Worm (Caenorhabditis elegans) whole organism, young adult: Measurements from ENCODE around the gene gpch-1.

ENCODE experiments used
- B0261.1 ChIP-seq: sonication (generic microtip); optimal IDR thresholded peaks from 2 replicates; lab custom pipeline; 2016; ENCODE audit warnings: mild to moderate bottlenecking, missing genetic modification characterization, moderate library complexity, missing compliant biosample characterization
- C06A6.2 ChIP-seq: fragments of 200-800 bp; sonication (Bioruptor generic); conservative IDR thresholded peaks from 2 replicates; pipeline ENCODE4 v1.3.6; 2022; ENCODE audit warnings: missing genetic modification characterization, missing compliant biosample characterization
- C17E4.6 ChIP-seq: fragments of 200-800 bp; sonication (Bioruptor generic); IDR thresholded peaks from 2 replicates; pipeline ENCODE4 v1.3.6; 2022; ENCODE audit warnings: missing genetic modification reagents, missing genetic modification characterization, missing compliant biosample characterization
- F22D6.2 ChIP-seq: sonication (generic microtip); optimal IDR thresholded peaks from 2 replicates; lab custom pipeline; 2016; ENCODE audit warnings: mild to moderate bottlenecking, missing genetic modification characterization, missing compliant biosample characterization
- F33H1.4 ChIP-seq: fragments of 200-800 bp; sonication (Bioruptor generic); IDR thresholded peaks from 2 replicates; pipeline ENCODE4 v1.3.6; 2022; ENCODE audit warnings: missing genetic modification reagents, missing genetic modification characterization, missing compliant biosample characterization
- K11D2.4 ChIP-seq: fragments of 200-800 bp; sonication (Bioruptor generic); IDR thresholded peaks from 2 replicates; pipeline ENCODE4 v1.3.6; 2022; ENCODE audit warnings: missing genetic modification reagents, missing genetic modification characterization, missing compliant biosample characterization
- K12H6.12 ChIP-seq: fragments of 200-800 bp; sonication (Bioruptor generic); optimal IDR thresholded peaks from 2 replicates; lab custom pipeline; 2018; ENCODE audit warnings: mild to moderate bottlenecking, missing genetic modification characterization, missing compliant biosample characterization
- Y53G8AR.9 ChIP-seq: fragments of 200-800 bp; sonication (Bioruptor generic); conservative IDR thresholded peaks from 2 replicates; pipeline ENCODE4 v1.3.6; 2022; ENCODE audit warnings: missing genetic modification reagents, missing genetic modification characterization, missing compliant biosample characterization
- Y56A3A.18 ChIP-seq: fragments of 200-800 bp; sonication (Bioruptor generic); IDR thresholded peaks from 2 replicates; pipeline ENCODE4 v1.3.6; 2022; ENCODE audit warnings: missing genetic modification reagents, missing genetic modification characterization, missing compliant biosample characterization
- Y95B8A.8 ChIP-seq: fragments of 200-800 bp; sonication (Bioruptor generic); IDR thresholded peaks from 2 replicates; pipeline ENCODE4 v1.3.6; 2022; ENCODE audit warnings: missing genetic modification reagents, missing genetic modification characterization, missing compliant biosample characterization
- ZK185.1 ChIP-seq: sonication (generic microtip); optimal IDR thresholded peaks from 2 replicates; lab custom pipeline; 2016; ENCODE audit warnings: mild to moderate bottlenecking, missing genetic modification characterization, missing compliant biosample characterization; ENCODE audit not compliant: poor library complexity, severe bottlenecking
- atf-7 ChIP-seq: sonication (generic microtip); optimal IDR thresholded peaks from 2 replicates; lab custom pipeline; 2017; ENCODE audit warnings: mild to moderate bottlenecking, missing genetic modification characterization, missing compliant biosample characterization
- cebp-2 ChIP-seq: fragments of 200-800 bp; sonication (Bioruptor generic); IDR thresholded peaks from 2 replicates; pipeline ENCODE4 v1.3.6; 2022; ENCODE audit warnings: missing genetic modification characterization, missing compliant biosample characterization
- ceh-91 ChIP-seq: fragments of 200-800 bp; sonication (Bioruptor generic); IDR thresholded peaks from 2 replicates; pipeline ENCODE4 v1.3.6; 2022; ENCODE audit warnings: missing genetic modification reagents, missing genetic modification characterization, missing compliant biosample characterization
- chd-7 ChIP-seq: sonication (generic microtip); optimal IDR thresholded peaks from 2 replicates; lab custom pipeline; 2016; ENCODE audit warnings: mild to moderate bottlenecking, missing genetic modification characterization, moderate library complexity, missing compliant biosample characterization
- die-1 ChIP-seq: sonication (generic microtip); optimal IDR thresholded peaks from 2 replicates; lab custom pipeline; 2016; ENCODE audit warnings: missing genotype, mild to moderate bottlenecking, missing genetic modification characterization, missing compliant biosample characterization
- dox-1 ChIP-seq: fragments of 200-800 bp; sonication (Bioruptor generic); IDR thresholded peaks from 2 replicates; pipeline ENCODE4 v1.3.6; 2022; ENCODE audit warnings: missing genetic modification reagents, missing genetic modification characterization, missing compliant biosample characterization
- egl-44 ChIP-seq: fragments of 200-800 bp; sonication (Bioruptor generic); IDR thresholded peaks from 2 replicates; pipeline ENCODE4 v1.3.6; 2022; ENCODE audit warnings: missing genetic modification reagents, missing genetic modification characterization, missing compliant biosample characterization
- ekl-4 ChIP-seq: fragments of 200-800 bp; sonication (Bioruptor generic); IDR thresholded peaks from 2 replicates; pipeline ENCODE4 v1.3.6; 2022; ENCODE audit warnings: missing genetic modification reagents, missing genetic modification characterization, missing compliant biosample characterization
- fkh-3 ChIP-seq: sonication (generic microtip); optimal IDR thresholded peaks from 2 replicates; lab custom pipeline; 2016; ENCODE audit warnings: mild to moderate bottlenecking, missing genetic modification characterization, missing compliant biosample characterization
- hmg-1.2 ChIP-seq: fragments of 200-800 bp; sonication (Bioruptor generic); IDR thresholded peaks from 2 replicates; pipeline ENCODE4 v1.3.6; 2022; ENCODE audit warnings: missing genetic modification reagents, missing genetic modification characterization, missing compliant biosample characterization
- let-526 ChIP-seq: fragments of 200-800 bp; sonication (Bioruptor generic); IDR thresholded peaks from 2 replicates; pipeline ENCODE4 v1.3.6; 2022; ENCODE audit warnings: missing genetic modification reagents, missing genetic modification characterization, missing compliant biosample characterization
- let-607 ChIP-seq, 2 experiments: fragments of 200-800 bp in 1 of 2; sonication (Bioruptor generic) in 1 of 2; sonication (generic microtip) in 1 of 2; optimal IDR thresholded peaks; 2 replicates each; lab custom pipeline; 2016 to 2018; ENCODE audit warnings: mild to moderate bottlenecking in 2 of 2, missing compliant biosample characterization in 2 of 2, missing genetic modification characterization in 2 of 2, moderate library complexity in 2 of 2, missing genotype in 1 of 2
- lin-26 ChIP-seq: fragments of 200-800 bp; sonication (Bioruptor generic); IDR thresholded peaks from 2 replicates; pipeline ENCODE4 v1.3.6; 2022; ENCODE audit warnings: missing genetic modification reagents, missing genetic modification characterization, missing compliant biosample characterization
- lin-40 ChIP-seq: sonication (generic microtip); optimal IDR thresholded peaks from 2 replicates; lab custom pipeline; 2016; ENCODE audit warnings: missing genetic modification characterization, mild to moderate bottlenecking, missing compliant biosample characterization, missing genotype, missing genetic modification reagents
- lsl-1 ChIP-seq: fragments of 200-800 bp; sonication (Bioruptor generic); optimal IDR thresholded peaks from 2 replicates; lab custom pipeline; 2018; ENCODE audit warnings: mild to moderate bottlenecking, missing genetic modification characterization, moderate library complexity, missing compliant biosample characterization
- madf-3 ChIP-seq: fragments of 200-800 bp; sonication (Bioruptor generic); IDR thresholded peaks from 2 replicates; pipeline ENCODE4 v1.3.6; 2022; ENCODE audit warnings: missing genetic modification reagents, missing genetic modification characterization, missing compliant biosample characterization
- madf-6 ChIP-seq: fragments of 200-800 bp; sonication (Bioruptor generic); IDR thresholded peaks from 2 replicates; pipeline ENCODE4 v1.3.6; 2022; ENCODE audit warnings: missing genetic modification reagents, missing genetic modification characterization, missing compliant biosample characterization
- madf-8 ChIP-seq: fragments of 200-800 bp; sonication (Bioruptor generic); conservative IDR thresholded peaks from 2 replicates; pipeline ENCODE4 v1.3.6; 2022; ENCODE audit warnings: missing genetic modification reagents, missing genetic modification characterization, missing compliant biosample characterization
- mel-28 ChIP-seq: sonication (generic microtip); optimal IDR thresholded peaks from 2 replicates; lab custom pipeline; 2016; ENCODE audit warnings: borderline replicate concordance, mild to moderate bottlenecking, missing genetic modification characterization, missing compliant biosample characterization
- nhr-80 ChIP-seq: sonication (generic microtip); optimal IDR thresholded peaks from 2 replicates; lab custom pipeline; 2016; ENCODE audit warnings: missing genetic modification characterization, missing compliant biosample characterization
- rcor-1 ChIP-seq: fragments of 200-800 bp; sonication (Bioruptor generic); IDR thresholded peaks from 2 replicates; pipeline ENCODE4 v1.3.6; 2022; ENCODE audit warnings: missing genetic modification reagents, missing genetic modification characterization, missing compliant biosample characterization
- rec-8 ChIP-seq, 2 experiments: sonication (generic microtip); optimal IDR thresholded peaks; 2 replicates each; lab custom pipeline; 2016; ENCODE audit warnings: mild to moderate bottlenecking in 2 of 2, missing genetic modification characterization in 2 of 2, missing genetic modification reagents in 2 of 2, missing genotype in 2 of 2, missing biosample characterization in 1 of 2, missing compliant biosample characterization in 1 of 2, moderate library complexity in 1 of 2
- repo-1 ChIP-seq: sonication (generic microtip); optimal IDR thresholded peaks from 2 replicates; lab custom pipeline; 2017; ENCODE audit warnings: mild to moderate bottlenecking, missing genetic modification characterization, missing compliant biosample characterization
- somi-1 ChIP-seq: fragments of 200-800 bp; sonication (Bioruptor generic); optimal IDR thresholded peaks from 2 replicates; lab custom pipeline; 2018; ENCODE audit warnings: mild to moderate bottlenecking, missing genetic modification characterization, missing compliant biosample characterization
- tbp1 ChIP-seq: fragments of 200-800 bp; sonication (Bioruptor generic); optimal IDR thresholded peaks from 2 replicates; lab custom pipeline; 2018; ENCODE audit warnings: mild to moderate bottlenecking, missing genetic modification characterization, missing compliant biosample characterization
- ztf-18 ChIP-seq: sonication (generic microtip); optimal IDR thresholded peaks from 2 replicates; lab custom pipeline; 2016; ENCODE audit warnings: missing genotype, mild to moderate bottlenecking, missing genetic modification characterization, missing compliant biosample characterization
- ztf-28 ChIP-seq: fragments of 200-800 bp; sonication (Bioruptor generic); IDR thresholded peaks from 2 replicates; pipeline ENCODE4 v1.3.6; 2022; ENCODE audit warnings: missing genetic modification reagents, missing genetic modification characterization, missing compliant biosample characterization

The gpch-1 gene

DNA sequence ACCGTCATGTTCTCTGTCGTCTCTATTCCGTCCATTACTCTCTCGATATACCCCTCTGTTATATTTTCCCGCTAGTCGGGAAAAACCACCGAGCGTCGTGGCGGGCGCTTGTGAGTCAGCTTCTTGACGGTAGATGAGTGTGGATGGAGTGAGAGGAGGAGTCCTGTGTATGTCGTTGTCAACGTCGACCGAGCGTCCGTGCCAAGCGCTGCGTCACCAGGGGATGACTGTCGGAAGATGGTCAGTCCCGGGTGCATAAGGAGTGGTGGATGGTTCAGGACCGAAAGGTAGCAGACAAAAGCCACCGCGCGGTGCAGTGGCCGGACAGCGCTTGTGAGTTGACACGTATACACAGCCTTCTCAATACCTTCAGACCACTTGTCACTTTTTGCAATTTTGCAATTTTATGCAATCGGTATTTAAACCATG is 39.0 kb upstream of the gpch-1 start (continued):
- TF ChIP-seq Y56A3A.18 (GFP tag; lab: Robert Waterston, UW) (peak; percentile 62; the same call in 1 of the 2 replicates), let-526 (GFP tag; lab: Robert Waterston, UW) (peak; percentile 4; the same call in 1 of the 2 replicates), K11D2.4 (GFP tag; lab: Robert Waterston, UW) (peak; percentile 49; the same call in 1 of the 2 replicates), madf-8 (GFP tag; lab: Robert Waterston, UW) (peak; percentile 29; the same call in 1 of the 2 replicates), lin-40 (tag; lab: Kevin White, UChicago) (peak; percentile 73), mel-28 (tag; lab: Kevin White, UChicago) (peak; percentile 33), rec-8 (tag; optimal IDR thresholded peaks at IDR 0.05; lab: Kevin White, UChicago) (peak in 1 of 2 experiments; percentile 32), C17E4.6 (GFP tag; lab: Robert Waterston, UW) (peak; percentile 67; the same call in 1 of the 2 replicates), nhr-80 (tag; lab: Kevin White, UChicago) (peak; percentile 60), lin-26 (peak; percentile 86), let-607 (tag; optimal IDR thresholded peaks at IDR 0.05; lab: Kevin White, UChicago) (peak in 1 of 2 experiments; percentile 45), chd-7 (tag; lab: Kevin White, UChicago) (peak; percentile 35), ceh-91 (0 out of 2 replicates have a peak, but pooled peaks have one; percentile 39), somi-1 (GFP tag; lab: Kevin White, UChicago) (peak; percentile 45), die-1 (tag; lab: Kevin White, UChicago) (peak; percentile 39), tbp1 (GFP tag; lab: Kevin White, UChicago) (peak; percentile 79), F22D6.2 (tag; lab: Kevin White, UChicago) (peak; percentile 1), C06A6.2 (peak; percentile 50; the same call in 1 of the 2 replicates), madf-6 (GFP tag; lab: Robert Waterston, UW) (peak; percentile 72; the same call in 1 of the 2 replicates), Y53G8AR.9 (GFP tag; lab: Robert Waterston, UW) (0 out of 2 replicates have a peak, but pooled peaks have one; percentile 73), hmg-1.2 (GFP tag; lab: Robert Waterston, UW) (peak; percentile 85), atf-7 (tag; lab: Kevin White, UChicago) (peak; percentile 24), ZK185.1 (peak; percentile 77), egl-44 (peak; percentile 76), K12H6.12 (tag; lab: Kevin White, UChicago) (peak; percentile 80), B0261.1 (tag; lab: Kevin White, UChicago) (peak; percentile 71), rcor-1 (GFP tag; lab: Robert Waterston, UW) (peak; percentile 85), F33H1.4 (GFP tag; lab: Robert Waterston, UW) (peak; percentile 45; the same call in 1 of the 2 replicates), ztf-18 (tag; lab: Kevin White, UChicago) (peak; percentile 65), repo-1 (tag; lab: Kevin White, UChicago) (peak; percentile 74), cebp-2 (GFP tag; lab: Robert Waterston, UW) (0 out of 2 replicates have a peak, but pooled peaks have one; percentile 7), madf-3 (0 out of 2 replicates have a peak, but pooled peaks have one; percentile 42), ekl-4 (peak; percentile 64; the same call in 1 of the 2 replicates), Y95B8A.8 (GFP tag; lab: Robert Waterston, UW) (0 out of 2 replicates have a peak, but pooled peaks have one; percentile 53), fkh-3 (tag; lab: Kevin White, UChicago) (peak; percentile 55), lsl-1 (GFP tag; lab: Kevin White, UChicago) (peak; percentile 30), ztf-28 (GFP tag; lab: Robert Waterston, UW) (0 out of 2 replicates have a peak, but pooled peaks have one; percentile 40), dox-1 (GFP tag; lab: Robert Waterston, UW) (peak; percentile 94)
